Worm (Caenorhabditis elegans) whole organism, late embryonic: ENCODE data around the gene mbr-1.

Experiments
- F13H6.1 ChIP-seq: sonication (generic microtip); optimal IDR thresholded peaks from 2 replicates; lab custom pipeline; 2016; ENCODE audit warnings: missing genetic modification characterization, missing compliant biosample characterization
- T23F11.4 ChIP-seq: fragments of 200-800 bp; sonication (Bioruptor generic); optimal IDR thresholded peaks from 2 replicates; lab custom pipeline; 2018; ENCODE audit warnings: mild to moderate bottlenecking, missing genetic modification characterization, missing compliant biosample characterization
- ahr-1 ChIP-seq: sonication (generic microtip); optimal IDR thresholded peaks from 2 replicates; lab custom pipeline; 2016; ENCODE audit warnings: missing genetic modification characterization, missing compliant biosample characterization
- ceh-14 ChIP-seq: sonication (generic microtip); optimal IDR thresholded peaks from 2 replicates; lab custom pipeline; 2016; ENCODE audit warnings: missing genotype, missing genetic modification characterization, missing compliant biosample characterization
- ceh-18 ChIP-seq: sonication (generic microtip); optimal IDR thresholded peaks from 2 replicates; lab custom pipeline; 2016; ENCODE audit warnings: missing genetic modification characterization, missing compliant biosample characterization
- ceh-6 ChIP-seq: fragments of 200-800 bp; sonication (Bioruptor generic); optimal IDR thresholded peaks from 2 replicates; lab custom pipeline; 2018; ENCODE audit warnings: mild to moderate bottlenecking, missing genetic modification characterization, missing compliant biosample characterization
- elt-4 ChIP-seq: sonication (generic microtip); optimal IDR thresholded peaks from 2 replicates; lab custom pipeline; 2016; ENCODE audit warnings: missing genetic modification characterization, missing compliant biosample characterization
- fax-1 ChIP-seq: sonication (generic microtip); optimal IDR thresholded peaks from 2 replicates; lab custom pipeline; 2016; ENCODE audit warnings: missing genotype, missing genetic modification characterization, missing compliant biosample characterization
- fkh-10 ChIP-seq: fragments of 150-350 bp; optimal IDR thresholded peaks from 2 replicates; lab custom pipeline; 2014; ENCODE audit warnings: missing biosample characterization, missing genetic modification reagents, missing genetic modification characterization
- nhr-11 ChIP-seq: fragments of 150-350 bp; optimal IDR thresholded peaks from 2 replicates; lab custom pipeline; 2014; ENCODE audit warnings: missing biosample characterization, missing genetic modification characterization
- pha-4 ChIP-seq: fragments of 150-350 bp; optimal IDR thresholded peaks from 2 replicates; lab custom pipeline; 2018; ENCODE audit warnings: missing biosample characterization, missing genetic modification reagents, missing genetic modification characterization
- tbx-2 ChIP-seq: sonication (generic microtip); optimal IDR thresholded peaks from 2 replicates; lab custom pipeline; 2016; ENCODE audit warnings: missing genetic modification characterization, missing compliant biosample characterization
- tbx-7 ChIP-seq: sonication (generic microtip); optimal IDR thresholded peaks from 2 replicates; lab custom pipeline; 2016; ENCODE audit warnings: missing genotype, missing genetic modification characterization, missing compliant biosample characterization
- unc-55 ChIP-seq: sonication (generic microtip); optimal IDR thresholded peaks from 2 replicates; lab custom pipeline; 2017; ENCODE audit warnings: missing biosample characterization, missing genetic modification reagents, missing genetic modification characterization

- no peak for TF ChIP-seq fax-1
- no peak for TF ChIP-seq ceh-18
- TF ChIP-seq fkh-10 (GFP tag; lab: Kevin White, UChicago) = no peak
- TF ChIP-seq F13H6.1 (tag; lab: Kevin White, UChicago) = no peak
- no peak for TF ChIP-seq T23F11.4 (GFP tag; lab: Kevin White, UChicago)
- TF ChIP-seq pha-4 = no peak
- TF ChIP-seq elt-4 = no peak
- no peak for TF ChIP-seq ahr-1 (tag; lab: Kevin White, UChicago)
- TF ChIP-seq tbx-7 = no peak
- no peak for TF ChIP-seq nhr-11
- TF ChIP-seq ceh-14 (tag; lab: Kevin White, UChicago) = no peak
- TF ChIP-seq ceh-6 (GFP tag; lab: Kevin White, UChicago) = no peak
- no peak for TF ChIP-seq tbx-2
- no peak for TF ChIP-seq unc-55 (GFP tag; lab: Kevin White, UChicago)
Measured at ce11 chrX:10767669-10768068, 45.8 kb upstream of the mbr-1 start.
